Worm (Caenorhabditis elegans) whole organism, midembryonic: ENCODE data around the gene nol-10.

Source experiments
- T22C8.4 ChIP-seq: fragments of 200-800 bp; sonication (Bioruptor generic); IDR thresholded peaks from 2 replicates; pipeline ENCODE4 v1.3.6; 2022; ENCODE audit warnings: missing genetic modification characterization, missing compliant biosample characterization
- flt-1 ChIP-seq: fragments of 200-800 bp; sonication (Bioruptor generic); IDR thresholded peaks from 2 replicates; pipeline ENCODE4 v1.3.6; 2022; ENCODE audit warnings: missing genetic modification characterization, missing compliant biosample characterization
- klf-2 ChIP-seq: fragments of 200-800 bp; sonication (Bioruptor generic); conservative IDR thresholded peaks from 2 replicates; pipeline ENCODE4 v1.3.6; 2022; ENCODE audit warnings: missing genetic modification reagents, missing genetic modification characterization, missing compliant biosample characterization
- med-1 ChIP-seq: sonication (generic microtip); optimal IDR thresholded peaks from 2 replicates; lab custom pipeline; 2017; ENCODE audit warnings: missing genetic modification characterization, mild to moderate bottlenecking, missing compliant biosample characterization, antibody characterized with exemption, missing genetic modification reagents; ENCODE audit not compliant: insufficient read depth
- ref-1 ChIP-seq: fragments of 200-800 bp; sonication (Bioruptor generic); conservative IDR thresholded peaks from 2 replicates; pipeline ENCODE4 v1.3.6; 2022; ENCODE audit warnings: missing genetic modification reagents, missing genetic modification characterization, missing compliant biosample characterization
- tab-1 ChIP-seq: fragments of 200-800 bp; sonication (Bioruptor generic); IDR thresholded peaks from 2 replicates; pipeline ENCODE4 v1.3.6; 2022; ENCODE audit warnings: missing genetic modification characterization, missing compliant biosample characterization
- ztf-23 ChIP-seq: fragments of 200-800 bp; sonication (Bioruptor generic); IDR thresholded peaks from 2 replicates; pipeline ENCODE4 v1.3.6; 2022; ENCODE audit warnings: missing genetic modification reagents, missing genetic modification characterization, missing compliant biosample characterization
- ztf-29 ChIP-seq: fragments of 200-800 bp; sonication (Bioruptor generic); IDR thresholded peaks from 2 replicates; pipeline ENCODE4 v1.3.6; 2022; ENCODE audit warnings: missing genetic modification reagents, missing genetic modification characterization, missing compliant biosample characterization

ce11 chrIV:7633020-7633419 is 52.6 kb downstream of the nol-10 start, which contains the start of gene plp-1:
- TF ChIP-seq ztf-23 (GFP tag; lab: Robert Waterston, UW) (no peak), klf-2 (GFP tag; lab: Robert Waterston, UW) (no peak), ztf-29 (no peak), flt-1 (GFP tag; lab: Robert Waterston, UW) (no peak), T22C8.4 (GFP tag; lab: Robert Waterston, UW) (no peak), med-1 (GFP tag; lab: Kevin White, UChicago) (no peak), tab-1 (no peak), ref-1 (GFP tag; lab: Robert Waterston, UW) (no peak)
